Fruit fly (Drosophila melanogaster) whole organism, embryonic: Measurements from ENCODE around the gene CG5191.

Experiments
- Ada2b ChIP-seq: fragments of 200-800 bp; sonication (Bioruptor generic); IDR thresholded peaks from 2 replicates; pipeline ENCODE4 v1.3.6; 2022; ENCODE audit warnings: missing biosample characterization, missing genetic modification characterization
- B-H2 ChIP-seq: fragments of 200-800 bp; sonication (Bioruptor generic); optimal IDR thresholded peaks from 2 replicates; lab custom pipeline; 2018; ENCODE audit warnings: missing biosample characterization, mild to moderate bottlenecking, missing genetic modification characterization
- BEAF-32 ChIP-seq: fragments of 200-800 bp; sonication (Bioruptor generic); optimal IDR thresholded peaks from 3 replicates; lab custom pipeline; 2017; ENCODE audit warnings: missing biosample characterization, missing genetic modification characterization, mild to moderate bottlenecking, moderate library complexity, missing genetic modification reagents
- CG1024 ChIP-seq: fragments of 200-800 bp; sonication (Bioruptor generic); IDR thresholded peaks from 2 replicates; pipeline ENCODE4 v1.3.6; 2022; ENCODE audit warnings: missing biosample characterization, missing genetic modification characterization
- CG11696 ChIP-seq: fragments of 200-800 bp; sonication (Bioruptor generic); IDR thresholded peaks from 2 replicates; pipeline ENCODE4 v1.3.6; 2022; ENCODE audit warnings: missing biosample characterization, missing genetic modification characterization
- CG12236 ChIP-seq: fragments of 200-800 bp; sonication (Bioruptor generic); optimal IDR thresholded peaks from 2 replicates; lab custom pipeline; 2016; ENCODE audit warnings: missing biosample characterization, missing genetic modification characterization
- CG12659 ChIP-seq: fragments of 200-800 bp; sonication (Bioruptor generic); optimal IDR thresholded peaks from 3 replicates; lab custom pipeline; 2017; ENCODE audit warnings: mild to moderate bottlenecking, missing biosample characterization, missing genetic modification reagents, missing genetic modification characterization
- CG13123 ChIP-seq: fragments of 200-800 bp; sonication (Bioruptor generic); optimal IDR thresholded peaks from 2 replicates; lab custom pipeline; 2016; ENCODE audit warnings: missing biosample characterization, missing genetic modification characterization
- CG14965 ChIP-seq: fragments of 200-800 bp; sonication (Bioruptor generic); optimal IDR thresholded peaks from 2 replicates; lab custom pipeline; 2016; ENCODE audit warnings: missing biosample characterization, missing genetic modification characterization, borderline replicate concordance
- CG15011 ChIP-seq: fragments of 200-800 bp; sonication (Bioruptor generic); optimal IDR thresholded peaks from 3 replicates; lab custom pipeline; 2018; ENCODE audit warnings: missing biosample characterization, mild to moderate bottlenecking, missing genetic modification characterization
- CG17829 ChIP-seq: fragments of 200-800 bp; optimal IDR thresholded peaks from 2 replicates; lab custom pipeline; 2019; ENCODE audit warnings: missing biosample characterization, mild to moderate bottlenecking, missing genetic modification characterization, moderate library complexity
- CG2129 ChIP-seq: fragments of 200-800 bp; sonication (Bioruptor generic); IDR thresholded peaks from 2 replicates; pipeline ENCODE4 v1.3.6; 2022; ENCODE audit warnings: missing biosample characterization, missing genetic modification characterization; ENCODE audit not compliant: partially characterized antibody
- CG2875 ChIP-seq: fragments of 200-800 bp; sonication (Bioruptor generic); optimal IDR thresholded peaks from 2 replicates; lab custom pipeline; 2017; ENCODE audit warnings: missing biosample characterization, mild to moderate bottlenecking, missing genetic modification characterization, missing genetic modification reagents
- CG30431 ChIP-seq: fragments of 200-800 bp; sonication (Bioruptor generic); optimal IDR thresholded peaks from 2 replicates; lab custom pipeline; 2017; ENCODE audit warnings: missing biosample characterization, missing genetic modification characterization
- CG3065 ChIP-seq: fragments of 200-800 bp; sonication (Bioruptor generic); optimal IDR thresholded peaks from 2 replicates; lab custom pipeline; 2016; ENCODE audit warnings: missing biosample characterization, missing genetic modification characterization
- CG3726 ChIP-seq: fragments of 200-800 bp; sonication (Bioruptor generic); IDR thresholded peaks from 3 replicates; pipeline ENCODE4, ENCODE4 v1.3.6; 2022; ENCODE audit warnings: missing biosample characterization, missing genetic modification characterization
- CG3847 ChIP-seq: fragments of 200-800 bp; sonication (Bioruptor generic); IDR thresholded peaks from 2 replicates; pipeline ENCODE4 v1.3.6; 2022; ENCODE audit warnings: missing biosample characterization, missing genetic modification characterization
- CG6175 ChIP-seq: fragments of 200-800 bp; sonication (Bioruptor generic); IDR thresholded peaks from 3 replicates; pipeline ENCODE4 v1.3.6; 2022; ENCODE audit warnings: missing biosample characterization, missing genetic modification characterization
- CG6689 ChIP-seq: fragments of 200-800 bp; sonication (Bioruptor generic); IDR thresholded peaks from 2 replicates; pipeline ENCODE4 v1.3.6; 2022; ENCODE audit warnings: missing biosample characterization, missing genetic modification characterization
- CG7271 ChIP-seq: fragments of 200-800 bp; sonication (Bioruptor generic); optimal IDR thresholded peaks from 2 replicates; lab custom pipeline; 2018; ENCODE audit warnings: missing biosample characterization, mild to moderate bottlenecking, missing genetic modification characterization, moderate library complexity
- CG7745 ChIP-seq: fragments of 200-800 bp; sonication (Bioruptor generic); optimal IDR thresholded peaks from 2 replicates; lab custom pipeline; 2018; ENCODE audit warnings: missing biosample characterization, mild to moderate bottlenecking, missing genetic modification characterization, moderate library complexity
- CoRest ChIP-seq: fragments of 200-800 bp; sonication (Bioruptor generic); optimal IDR thresholded peaks from 3 replicates; lab custom pipeline; 2018; ENCODE audit warnings: missing biosample characterization, mild to moderate bottlenecking, missing genetic modification characterization, moderate library complexity
- Dek ChIP-seq: fragments of 200-800 bp; sonication (Bioruptor generic); optimal IDR thresholded peaks from 3 replicates; lab custom pipeline; 2019; ENCODE audit warnings: missing biosample characterization, mild to moderate bottlenecking, missing genetic modification characterization, moderate library complexity
- Doc2 ChIP-seq: fragments of 200-800 bp; sonication (Bioruptor generic); IDR thresholded peaks from 2 replicates; pipeline ENCODE4 v1.3.6; 2022; ENCODE audit warnings: missing biosample characterization, missing genetic modification characterization
- Drgx ChIP-seq: fragments of 200-800 bp; sonication (Bioruptor generic); IDR thresholded peaks from 2 replicates; pipeline ENCODE4 v1.3.6; 2022; ENCODE audit warnings: missing biosample characterization, missing genetic modification characterization
- HLH4C ChIP-seq: fragments of 200-800 bp; sonication (Bioruptor generic); IDR thresholded peaks from 3 replicates; pipeline ENCODE4 v1.3.6; 2022; ENCODE audit warnings: missing biosample characterization, missing genetic modification characterization; ENCODE audit not compliant: partially characterized antibody
- Hr39 ChIP-seq: fragments of >200 bp; optimal IDR thresholded peaks from 2 replicates; lab custom pipeline; 2017
- MBD-R2 ChIP-seq: fragments of 200-800 bp; sonication (Bioruptor generic); IDR thresholded peaks from 2 replicates; pipeline ENCODE4 v1.3.6; 2022; ENCODE audit warnings: missing biosample characterization, missing genetic modification characterization
- Max ChIP-seq: fragments of 200-800 bp; sonication (Bioruptor generic); optimal IDR thresholded peaks from 2 replicates; lab custom pipeline; 2016; ENCODE audit warnings: missing biosample characterization, mild to moderate bottlenecking, missing genetic modification characterization
- Med ChIP-seq: fragments of 200-800 bp; sonication (Bioruptor generic); peaks from one replicate; lab custom pipeline; 2016; ENCODE audit warnings: missing biosample characterization, missing genetic modification characterization, mild to moderate bottlenecking, inconsistent platforms, moderate library complexity
- PHDP ChIP-seq: fragments of 200-800 bp; sonication (Bioruptor generic); optimal IDR thresholded peaks from 3 replicates; lab custom pipeline; 2018; ENCODE audit warnings: missing biosample characterization, mild to moderate bottlenecking, missing genetic modification characterization, moderate library complexity
- Sry-β ChIP-seq: fragments of 200-800 bp; sonication (Bioruptor generic); optimal IDR thresholded peaks from 2 replicates; lab custom pipeline; 2018; ENCODE audit warnings: missing biosample characterization, mild to moderate bottlenecking, missing genetic modification characterization, moderate library complexity
- Taf1 ChIP-seq: fragments of 200-800 bp; sonication (Bioruptor generic); IDR thresholded peaks from 2 replicates; pipeline ENCODE4 v1.3.6; 2022; ENCODE audit warnings: missing biosample characterization, missing genetic modification characterization
- Xrp1 ChIP-seq: fragments of 200-800 bp; sonication (Bioruptor generic); IDR thresholded peaks from 2 replicates; pipeline ENCODE4 v1.3.6; 2022; ENCODE audit warnings: missing biosample characterization, missing genetic modification characterization
- ac ChIP-seq: fragments of 200-800 bp; sonication (Bioruptor generic); optimal IDR thresholded peaks from 3 replicates; lab custom pipeline; 2017; ENCODE audit warnings: missing biosample characterization, mild to moderate bottlenecking, missing genetic modification characterization
- amos ChIP-seq: fragments of 200-800 bp; sonication (Bioruptor generic); IDR thresholded peaks from 2 replicates; pipeline ENCODE4 v1.3.6; 2022; ENCODE audit warnings: missing biosample characterization, missing genetic modification characterization; ENCODE audit not compliant: partially characterized antibody
- aop ChIP-seq: fragments of 200-800 bp; sonication (Bioruptor generic); IDR thresholded peaks from 2 replicates; pipeline ENCODE4 v1.3.6; 2022; ENCODE audit warnings: missing biosample characterization, missing genetic modification characterization
- bab2 ChIP-seq: fragments of 200-800 bp; sonication (Bioruptor generic); optimal IDR thresholded peaks from 2 replicates; lab custom pipeline; 2016; ENCODE audit warnings: missing biosample characterization, missing genetic modification characterization
- bcd ChIP-seq: fragments of 200-800 bp; sonication (Bioruptor generic); optimal IDR thresholded peaks from 2 replicates; lab custom pipeline; 2017; ENCODE audit warnings: missing biosample characterization, mild to moderate bottlenecking, missing genetic modification characterization
- bsh ChIP-seq, 2 experiments: fragments of 200-800 bp; sonication (Bioruptor generic); optimal IDR thresholded peaks; 2 replicates each; lab custom pipeline; 2017 to 2018; ENCODE audit warnings: mild to moderate bottlenecking in 2 of 2, missing biosample characterization in 2 of 2, missing genetic modification characterization in 2 of 2, moderate library complexity in 1 of 2
- cato ChIP-seq: fragments of 200-800 bp; sonication (Bioruptor generic); optimal IDR thresholded peaks from 2 replicates; lab custom pipeline; 2016; ENCODE audit warnings: missing biosample characterization, missing genetic modification characterization, borderline replicate concordance
- chn ChIP-seq: fragments of 200-800 bp; sonication (Bioruptor generic); optimal IDR thresholded peaks from 2 replicates; lab custom pipeline; 2016; ENCODE audit warnings: missing biosample characterization, missing genetic modification characterization
- croc ChIP-seq: fragments of 200-800 bp; sonication (Bioruptor generic); conservative IDR thresholded peaks from 3 replicates; pipeline ENCODE4 v1.3.6; 2022; ENCODE audit warnings: missing biosample characterization, missing genetic modification characterization
- eve ChIP-seq, 2 experiments: fragments of >200 bp; optimal IDR thresholded peaks; 2 replicates each; lab custom pipeline; 2017; ENCODE audit warnings: missing biosample characterization in 2 of 2, missing genetic modification characterization in 2 of 2
- gcm2 ChIP-seq: fragments of 200-800 bp; sonication (Bioruptor generic); optimal IDR thresholded peaks from 2 replicates; lab custom pipeline; 2016; ENCODE audit warnings: missing biosample characterization, missing genetic modification characterization
- nmo ChIP-seq: fragments of 200-800 bp; sonication (Bioruptor generic); optimal IDR thresholded peaks from 2 replicates; lab custom pipeline; 2018; ENCODE audit warnings: missing biosample characterization, mild to moderate bottlenecking, missing genetic modification characterization, moderate library complexity
- pan ChIP-seq, 4 experiments: fragments of >200 bp in 3 of 4; fragments of 200-800 bp in 1 of 4; sonication (Bioruptor generic) in 1 of 4; optimal IDR thresholded peaks in 3 of 4; IDR thresholded peaks in 1 of 4; 2 replicates each; pipeline versions ENCODE4 v1.3.6 to Lab custom; 2017 to 2022; ENCODE audit warnings: missing biosample characterization in 2 of 4, missing genetic modification characterization in 2 of 4, mixed read lengths in 1 of 4
- ro ChIP-seq: fragments of 200-800 bp; sonication (Bioruptor generic); IDR thresholded peaks from 2 replicates; pipeline ENCODE4 v1.3.6; 2022; ENCODE audit warnings: missing biosample characterization, missing genetic modification characterization
- sob ChIP-seq: fragments of 200-800 bp; sonication (Bioruptor generic); IDR thresholded peaks from 2 replicates; pipeline ENCODE4 v1.3.6; 2022; ENCODE audit warnings: missing biosample characterization, missing genetic modification characterization
- stwl ChIP-seq: fragments of 200-800 bp; sonication (Bioruptor generic); optimal IDR thresholded peaks from 3 replicates; lab custom pipeline; 2018; ENCODE audit warnings: missing biosample characterization, mild to moderate bottlenecking, missing genetic modification characterization, moderate library complexity
- tin ChIP-seq: fragments of 200-800 bp; sonication (Bioruptor generic); optimal IDR thresholded peaks from 3 replicates; lab custom pipeline; 2016; ENCODE audit warnings: missing biosample characterization, missing genetic modification characterization

The CG5191 gene

dm6 chr3R:20576789-20577188 is 16.1 kb downstream of the CG5191 start, which contains the start of the genes TFAM and CG5412 (continued):
- TF ChIP-seq Med (GFP tag; lab: Kevin White, UChicago) = no peak
- no peak for TF ChIP-seq CG2129
- TF ChIP-seq CG12659 = no peak
- peak; percentile 14 for TF ChIP-seq nmo (GFP tag; lab: Kevin White, UChicago)
- TF ChIP-seq CG6175 (GFP tag; lab: Robert Waterston, UW) = no peak
- no peak for TF ChIP-seq pan (optimal IDR thresholded peaks at IDR 0.05; lab: Kevin White, UChicago)
- TF ChIP-seq pan (GFP tag; optimal IDR thresholded peaks at IDR 0.05 in 1 of 2, IDR thresholded peaks at IDR 0.05 in 1 of 2) = no peak
- peak; percentile 93 for TF ChIP-seq MBD-R2
- no peak for TF ChIP-seq Taf1 (GFP tag; lab: Robert Waterston, UW)
- TF ChIP-seq CG2875 = no peak
- no peak for TF ChIP-seq cato (GFP tag; lab: Kevin White, UChicago)
- TF ChIP-seq CG6689 (GFP tag; lab: Robert Waterston, UW) = no peak
- TF ChIP-seq ro (GFP tag; lab: Robert Waterston, UW) = no peak
- no peak for TF ChIP-seq bab2
- peak; percentile 37; the same call in 1 of the 2 replicates for TF ChIP-seq CG3847
- no peak for TF ChIP-seq sob
- TF ChIP-seq B-H2 (GFP tag; lab: Kevin White, UChicago) = no peak
- TF ChIP-seq Max (GFP tag; lab: Kevin White, UChicago) = peak; percentile 43
- no peak for TF ChIP-seq bsh (GFP tag; optimal IDR thresholded peaks at IDR 0.05; lab: Kevin White, UChicago)
- TF ChIP-seq Ada2b (GFP tag; lab: Robert Waterston, UW) = no peak
- TF ChIP-seq BEAF-32 = peak; percentile 42
- no peak for TF ChIP-seq Hr39 (lab: Kevin White, UChicago)
- TF ChIP-seq Dek (tag; lab: Kevin White, UChicago) = no peak
- no peak for TF ChIP-seq CG13123 (GFP tag; lab: Kevin White, UChicago)
- no peak for TF ChIP-seq Drgx
- TF ChIP-seq CoRest = no peak
- no peak for TF ChIP-seq CG3065 (GFP tag; lab: Kevin White, UChicago)
- TF ChIP-seq CG30431 (GFP tag; lab: Kevin White, UChicago) = no peak
- TF ChIP-seq eve (GFP tag; optimal IDR thresholded peaks at IDR 0.05; lab: Kevin White, UChicago) = no peak
- TF ChIP-seq CG1024 = no peak
- TF ChIP-seq amos (GFP tag; lab: Robert Waterston, UW) = peak; percentile 45; the same call in 1 of the 2 replicates
- TF ChIP-seq CG7745 (tag; lab: Kevin White, UChicago) = no peak
- no peak for TF ChIP-seq CG11696 (GFP tag; lab: Robert Waterston, UW)
- TF ChIP-seq tin = no peak
- peak; percentile 26 for TF ChIP-seq CG17829 (tag; lab: Kevin White, UChicago)
- TF ChIP-seq PHDP (tag; lab: Kevin White, UChicago) = no peak
- no peak for TF ChIP-seq Xrp1 (GFP tag; lab: Robert Waterston, UW)
- no peak for TF ChIP-seq CG12236
- no peak for TF ChIP-seq CG14965 (GFP tag; lab: Kevin White, UChicago)
- TF ChIP-seq CG7271 (tag; lab: Kevin White, UChicago) = no peak
- TF ChIP-seq HLH4C (GFP tag; lab: Robert Waterston, UW) = no peak
- TF ChIP-seq bcd = no peak
- no peak for TF ChIP-seq aop
- no peak for TF ChIP-seq croc (GFP tag; lab: Robert Waterston, UW)
- no peak for TF ChIP-seq CG3726 (GFP tag; lab: Robert Waterston, UW)
- no peak for TF ChIP-seq chn
- TF ChIP-seq stwl = peak; percentile 55
- no peak for TF ChIP-seq Doc2 (GFP tag; lab: Robert Waterston, UW)
- no peak for TF ChIP-seq Sry-β (GFP tag; lab: Kevin White, UChicago)
- TF ChIP-seq gcm2 = no peak
- TF ChIP-seq CG15011 (GFP tag; lab: Kevin White, UChicago) = no peak
- TF ChIP-seq ac = no peak
